ENCODE assay signal across 3 fruit fly cellular contexts in the genomic region with DNA sequence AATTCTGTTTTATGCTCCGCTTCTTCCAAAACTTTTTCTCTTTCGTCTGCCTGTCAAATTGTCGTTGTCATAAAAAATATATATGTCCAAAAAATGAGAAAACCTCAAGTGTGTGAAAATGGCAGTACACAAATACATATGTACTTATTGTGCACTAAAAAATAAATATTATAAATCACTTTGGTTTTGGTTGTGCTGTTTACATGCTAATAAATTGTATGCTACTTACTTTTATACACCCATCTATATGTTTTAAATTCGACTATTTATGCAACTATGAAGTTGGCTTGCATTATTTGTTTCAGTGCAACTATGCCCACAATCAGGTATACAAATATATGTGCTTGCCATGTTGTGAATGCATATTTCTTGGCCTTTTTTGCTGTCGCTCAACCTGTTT.
A peak's percentile ranks its signal among the peaks of the same experiment; 100 is the strongest.
TF ChIP-seq lines count a peak whose summit lies in the region.

No protein-coding gene starts in this region.

TF ChIP-seq in whole organism, embryonic, 481 proteins besides CTCF, POLR2A, EP300 and RAD21 (continued from another document):
- TF ChIP-seq Doc3 (GFP tag; IDR thresholded peaks at IDR 0.05; lab: Robert Waterston, UW; ENCODE audit: partially characterized antibody) (no peak), zfh1 (GFP tag; IDR thresholded peaks at IDR 0.05; lab: Robert Waterston, UW) (no peak), jing (GFP tag; optimal IDR thresholded peaks at IDR 0.05; lab: Kevin White, UChicago) (no peak), CG1603 (tag; optimal IDR thresholded peaks at IDR 0.05; lab: Kevin White, UChicago) (peak; percentile 13), CG13894 (tag; optimal IDR thresholded peaks at IDR 0.05; lab: Kevin White, UChicago) (no peak), Optix (GFP tag; IDR thresholded peaks at IDR 0.05; lab: Robert Waterston, UW) (no peak), klu (GFP tag; IDR thresholded peaks at IDR 0.05; lab: Robert Waterston, UW) (no peak), H2.0 (GFP tag; IDR thresholded peaks at IDR 0.05; lab: Robert Waterston, UW) (no peak), YL-1 (GFP tag; optimal IDR thresholded peaks at IDR 0.05; lab: Kevin White, UChicago) (no peak), sens-2 (GFP tag; IDR thresholded peaks at IDR 0.05; lab: Robert Waterston, UW) (no peak), gem (tag; optimal IDR thresholded peaks at IDR 0.05; lab: Kevin White, UChicago) (peak; percentile 30), CG2129 (GFP tag; IDR thresholded peaks at IDR 0.05; lab: Robert Waterston, UW; ENCODE audit: partially characterized antibody) (no peak), CG15269 (tag; optimal IDR thresholded peaks at IDR 0.05; lab: Kevin White, UChicago) (no peak), Xrp1 (GFP tag; IDR thresholded peaks at IDR 0.05; lab: Robert Waterston, UW) (peak; percentile 24; the same call in 1 of the 2 replicates), Drgx (GFP tag; IDR thresholded peaks at IDR 0.05; lab: Robert Waterston, UW) (peak; percentile 28; the same call in 1 of the 2 replicates), CG3281 (GFP tag; optimal IDR thresholded peaks at IDR 0.05; lab: Kevin White, UChicago) (no peak), corto (GFP tag; optimal IDR thresholded peaks at IDR 0.05; lab: Kevin White, UChicago) (peak; percentile 62), gsb-n (tag; optimal IDR thresholded peaks at IDR 0.05; lab: Kevin White, UChicago) (no peak), lola (GFP tag; optimal IDR thresholded peaks at IDR 0.05; lab: Kevin White, UChicago) (no peak), lbe (GFP tag; optimal IDR thresholded peaks at IDR 0.05; lab: Kevin White, UChicago) (peak; percentile 93)

TF ChIP-seq in whole organism, prepupa, 60 proteins besides CTCF, POLR2A, EP300 and RAD21 (continued from another document):
- TF ChIP-seq CG4318 (GFP tag; optimal IDR thresholded peaks at IDR 0.05; lab: Kevin White, UChicago) (peak; percentile 10), CG10631 (GFP tag; optimal IDR thresholded peaks at IDR 0.05; lab: Kevin White, UChicago) (peak; percentile 85), CG11762 (GFP tag; optimal IDR thresholded peaks at IDR 0.05; lab: Kevin White, UChicago; ENCODE audit: insufficient read depth) (peak; percentile 56), Hr39 (GFP tag; optimal IDR thresholded peaks at IDR 0.05; lab: Kevin White, UChicago) (peak; percentile 79), CG8319 (GFP tag; optimal IDR thresholded peaks at IDR 0.05; lab: Kevin White, UChicago) (peak; percentile 81), salr (GFP tag; optimal IDR thresholded peaks at IDR 0.05; lab: Kevin White, UChicago) (peak; percentile 48 to 59), CG7368 (GFP tag; optimal IDR thresholded peaks at IDR 0.05; lab: Kevin White, UChicago) (peak; percentile 83), net (GFP tag; optimal IDR thresholded peaks at IDR 0.05; lab: Kevin White, UChicago) (peak; percentile 79), CG8119 (GFP tag; IDR thresholded peaks at IDR 0.05; lab: Robert Waterston, UW) (peak; percentile 63; the same call in 2 of the 3 replicates), Ets21C (GFP tag; optimal IDR thresholded peaks at IDR 0.05; lab: Kevin White, UChicago) (peak; percentile 74), CG6163 (GFP tag; IDR thresholded peaks at IDR 0.05; lab: Robert Waterston, UW) (peak; percentile 89), lz (GFP tag; optimal IDR thresholded peaks at IDR 0.05; lab: Kevin White, UChicago) (peak; percentile 92), Sox14 (GFP tag; optimal IDR thresholded peaks at IDR 0.05; lab: Kevin White, UChicago) (peak; percentile 78), CG11294 (GFP tag; IDR thresholded peaks at IDR 0.05; lab: Robert Waterston, UW) (no peak), fkh (GFP tag; optimal IDR thresholded peaks at IDR 0.05; lab: Kevin White, UChicago) (no peak), ss (GFP tag; optimal IDR thresholded peaks at IDR 0.05; lab: Kevin White, UChicago) (peak; percentile 73 to 81), CG32006 (GFP tag; optimal IDR thresholded peaks at IDR 0.05; lab: Kevin White, UChicago) (peak; percentile 64), cyc (GFP tag; optimal IDR thresholded peaks at IDR 0.05; lab: Kevin White, UChicago) (peak; percentile 62), CG8632 (GFP tag; optimal IDR thresholded peaks at IDR 0.05; lab: Kevin White, UChicago) (peak; percentile 89), Met (GFP tag; optimal IDR thresholded peaks at IDR 0.05; lab: Kevin White, UChicago) (peak; percentile 97), CG6276 (GFP tag; optimal IDR thresholded peaks at IDR 0.05; lab: Kevin White, UChicago) (no peak), dsx (GFP tag; optimal IDR thresholded peaks at IDR 0.05; lab: Kevin White, UChicago; ENCODE audit: poor library complexity, severe bottlenecking) (peak; percentile 85), Lpt (GFP tag; optimal IDR thresholded peaks at IDR 0.05; lab: Kevin White, UChicago) (peak; percentile 24), CG3032 (tag; optimal IDR thresholded peaks at IDR 0.05; lab: Kevin White, UChicago) (peak; percentile 80), CG6808 (GFP tag; optimal IDR thresholded peaks at IDR 0.05; lab: Kevin White, UChicago) (peak; percentile 62), Sox15 (GFP tag; optimal IDR thresholded peaks at IDR 0.05; lab: Kevin White, UChicago) (peak; percentile 68), CG3919 (GFP tag; optimal IDR thresholded peaks at IDR 0.05; lab: Kevin White, UChicago) (peak; percentile 76), Hr38 (GFP tag; optimal IDR thresholded peaks at IDR 0.05; lab: Kevin White, UChicago) (no peak), pdm3 (GFP tag; optimal IDR thresholded peaks at IDR 0.05; lab: Kevin White, UChicago) (peak; percentile 78), Gug (GFP tag; IDR thresholded peaks at IDR 0.05; lab: Robert Waterston, UW) (peak; percentile 63), CG15336 (GFP tag; IDR thresholded peaks at IDR 0.05; lab: Robert Waterston, UW) (peak; percentile 73), Eip78C (GFP tag; lab: Kevin White, UChicago) (peak; percentile 99), CG10669 (GFP tag; optimal IDR thresholded peaks at IDR 0.05; lab: Kevin White, UChicago) (peak; percentile 74), vri (GFP tag; optimal IDR thresholded peaks at IDR 0.05; lab: Kevin White, UChicago) (peak; percentile 88), fd59A (GFP tag; optimal IDR thresholded peaks at IDR 0.05; lab: Kevin White, UChicago) (peak; percentile 71), CG1621 (tag; optimal IDR thresholded peaks at IDR 0.05; lab: Kevin White, UChicago) (peak; percentile 80), Blimp-1 (GFP tag; optimal IDR thresholded peaks at IDR 0.05; lab: Kevin White, UChicago) (peak; percentile 35)
TF ChIP-seq in whole organism, prepupa: peak in this region for 52.

TF ChIP-seq in whole organism, wandering third instar larva, 38 proteins besides CTCF, POLR2A, EP300 and RAD21 (continued from another document):
- TF ChIP-seq CG32264 (GFP tag; optimal IDR thresholded peaks at IDR 0.05; lab: Kevin White, UChicago) (no peak), OdsH (GFP tag; optimal IDR thresholded peaks at IDR 0.05; lab: Kevin White, UChicago) (peak; percentile 93), N (GFP tag; optimal IDR thresholded peaks at IDR 0.05; lab: Kevin White, UChicago) (no peak), tai (GFP tag; optimal IDR thresholded peaks at IDR 0.05; lab: Kevin White, UChicago) (no peak), Hr83 (GFP tag; optimal IDR thresholded peaks at IDR 0.05; lab: Kevin White, UChicago; ENCODE audit: poor library complexity, severe bottlenecking) (no peak), fru (GFP tag; optimal IDR thresholded peaks at IDR 0.05; lab: Kevin White, UChicago) (peak; percentile 96), rgr (GFP tag; optimal IDR thresholded peaks at IDR 0.05; lab: Kevin White, UChicago) (peak; percentile 91), sage (GFP tag; optimal IDR thresholded peaks at IDR 0.05; lab: Kevin White, UChicago) (peak; percentile 78), Hnf4 (GFP tag; optimal IDR thresholded peaks at IDR 0.05; lab: Kevin White, UChicago) (peak; percentile 88), ey (GFP tag; optimal IDR thresholded peaks at IDR 0.05; lab: Kevin White, UChicago) (peak; percentile 86), foxo (GFP tag; optimal IDR thresholded peaks at IDR 0.05; lab: Kevin White, UChicago) (peak in 1 of 2 experiments; percentile 92)
